Fruit fly (Drosophila melanogaster) whole organism, prepupa: ENCODE results near the gene piwi.

Source experiments
- Smox ChIP-seq: fragments of 200-800 bp; sonication (Bioruptor generic); optimal IDR thresholded peaks from 3 replicates; lab custom pipeline; 2016; ENCODE audit warnings: missing biosample characterization, missing genetic modification characterization
- Sox14 ChIP-seq: fragments of 200-800 bp; sonication (Bioruptor generic); optimal IDR thresholded peaks from 3 replicates; lab custom pipeline; 2016; ENCODE audit warnings: missing biosample characterization, missing genetic modification characterization
- dac ChIP-seq: fragments of 200-800 bp; sonication (Bioruptor generic); optimal IDR thresholded peaks from 2 replicates; lab custom pipeline; 2017; ENCODE audit warnings: missing biosample characterization, mild to moderate bottlenecking, missing genetic modification characterization
- fkh ChIP-seq: fragments of 200-800 bp; sonication (Bioruptor generic); optimal IDR thresholded peaks from 3 replicates; lab custom pipeline; 2017; ENCODE audit warnings: missing biosample characterization, mild to moderate bottlenecking, missing genetic modification characterization, moderate library complexity
- net ChIP-seq: fragments of 200-800 bp; sonication (Bioruptor generic); optimal IDR thresholded peaks from 3 replicates; lab custom pipeline; 2016; ENCODE audit warnings: missing biosample characterization, missing genetic modification characterization
- spab ChIP-seq: fragments of 200-800 bp; sonication (Bioruptor generic); optimal IDR thresholded peaks from 2 replicates; lab custom pipeline; 2017; ENCODE audit warnings: missing biosample characterization, mild to moderate bottlenecking, missing genetic modification characterization, missing genetic modification reagents
- topi ChIP-seq: fragments of 200-800 bp; sonication (Bioruptor generic); optimal IDR thresholded peaks from 3 replicates; lab custom pipeline; 2016; ENCODE audit warnings: missing biosample characterization, missing genetic modification characterization

DNA sequence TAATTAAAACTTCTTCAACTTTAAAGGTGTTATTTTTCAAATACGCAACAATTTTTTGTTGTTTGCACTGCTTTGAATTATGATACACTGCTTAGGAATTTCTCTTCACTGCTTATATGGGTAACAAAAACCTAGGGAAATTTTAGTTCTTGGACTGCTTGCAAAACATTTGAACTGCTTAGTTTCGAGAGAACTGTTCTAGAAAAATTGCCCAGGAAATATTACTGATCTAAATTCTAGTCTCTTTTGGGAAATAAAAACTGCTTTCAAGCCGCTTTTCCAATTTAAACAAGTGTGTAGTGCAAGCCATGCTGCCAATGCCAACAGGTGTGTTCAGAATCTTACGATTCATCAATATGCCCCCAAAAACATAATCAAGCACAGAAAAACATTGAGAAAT, 22.7 kb downstream of the piwi start:
- TF ChIP-seq fkh (GFP tag; lab: Kevin White, UChicago) (no peak), spab (no peak), dac (GFP tag; lab: Kevin White, UChicago) (no peak), Smox (GFP tag; lab: Kevin White, UChicago) (no peak), Sox14 (GFP tag; lab: Kevin White, UChicago) (no peak), topi (GFP tag; lab: Kevin White, UChicago) (no peak), net (GFP tag; lab: Kevin White, UChicago) (no peak)
